Fruit fly (Drosophila melanogaster) whole organism, embryonic: ENCODE data around the gene ich.
A peak's percentile ranks its signal among the peaks of the same experiment; 100 is the strongest.

Experiments used
- Ada2b ChIP-seq: fragments of 200-800 bp; sonication (Bioruptor generic); IDR thresholded peaks from 2 replicates; pipeline ENCODE4 v1.3.6; 2022; ENCODE audit warnings: missing biosample characterization, missing genetic modification characterization
- Adf1 ChIP-seq: fragments of 200-800 bp; sonication (Bioruptor generic); IDR thresholded peaks from 2 replicates; pipeline ENCODE4 v1.3.6; 2022; ENCODE audit warnings: missing biosample characterization, missing genetic modification characterization
- Blimp-1 ChIP-seq: fragments of 200-800 bp; sonication (Bioruptor generic); optimal IDR thresholded peaks from 3 replicates; lab custom pipeline; 2018; ENCODE audit warnings: missing biosample characterization, missing genetic modification characterization, mild to moderate bottlenecking, moderate library complexity, missing genetic modification reagents
- CG10274 ChIP-seq: fragments of 200-800 bp; sonication (Bioruptor generic); optimal IDR thresholded peaks from 3 replicates; lab custom pipeline; 2017; ENCODE audit warnings: missing biosample characterization, mild to moderate bottlenecking, missing genetic modification characterization
- CG11247 ChIP-seq: fragments of 200-800 bp; sonication (Bioruptor generic); IDR thresholded peaks from 2 replicates; pipeline ENCODE4 v1.3.6; 2022; ENCODE audit warnings: missing biosample characterization, missing genetic modification characterization
- CG11695 ChIP-seq: fragments of 200-800 bp; sonication (Bioruptor generic); IDR thresholded peaks from 3 replicates; pipeline ENCODE4 v1.3.6; 2022; ENCODE audit warnings: missing biosample characterization, missing genetic modification characterization
- CG12071 ChIP-seq: fragments of 200-800 bp; sonication (Bioruptor generic); optimal IDR thresholded peaks from 3 replicates; lab custom pipeline; 2018; ENCODE audit warnings: missing biosample characterization, mild to moderate bottlenecking, missing genetic modification characterization
- CG13894 ChIP-seq: fragments of 200-800 bp; sonication (Bioruptor generic); optimal IDR thresholded peaks from 3 replicates; lab custom pipeline; 2018; ENCODE audit warnings: missing biosample characterization, mild to moderate bottlenecking, missing genetic modification characterization, moderate library complexity
- CG14050 ChIP-seq: fragments of 200-800 bp; sonication (Bioruptor generic); IDR thresholded peaks from 3 replicates; pipeline ENCODE4 v1.3.6; 2022; ENCODE audit warnings: missing biosample characterization, missing genetic modification characterization
- CG15479 ChIP-seq: fragments of 200-800 bp; sonication (Bioruptor generic); optimal IDR thresholded peaks from 3 replicates; lab custom pipeline; 2019; ENCODE audit warnings: missing biosample characterization, mild to moderate bottlenecking, missing genetic modification characterization, moderate library complexity
- CG1832 ChIP-seq: fragments of 200-800 bp; sonication (Bioruptor generic); optimal IDR thresholded peaks from 2 replicates; lab custom pipeline; 2017; ENCODE audit warnings: missing biosample characterization, mild to moderate bottlenecking, missing genetic modification characterization, inconsistent platforms
- CG2712 ChIP-seq: fragments of 200-800 bp; optimal IDR thresholded peaks from 3 replicates; lab custom pipeline; 2019; ENCODE audit warnings: missing biosample characterization, mild to moderate bottlenecking, missing genetic modification characterization, moderate library complexity
- CG31388 ChIP-seq: fragments of 200-800 bp; sonication (Bioruptor generic); optimal IDR thresholded peaks from 2 replicates; lab custom pipeline; 2016; ENCODE audit warnings: missing biosample characterization, missing genetic modification characterization
- CG4360 ChIP-seq: fragments of 200-800 bp; sonication (Bioruptor generic); IDR thresholded peaks from 2 replicates; pipeline ENCODE4 v1.3.6; 2022; ENCODE audit warnings: missing biosample characterization, missing genetic modification characterization
- Drgx ChIP-seq: fragments of 200-800 bp; sonication (Bioruptor generic); IDR thresholded peaks from 2 replicates; pipeline ENCODE4 v1.3.6; 2022; ENCODE audit warnings: missing biosample characterization, missing genetic modification characterization
- Eip74EF ChIP-seq, 2 experiments: fragments of 200-800 bp in 1 of 2; fragments of >200 bp in 1 of 2; sonication (Bioruptor generic) in 1 of 2; optimal IDR thresholded peaks; 2 replicates each; lab custom pipeline; 2017 to 2019; ENCODE audit warnings: missing biosample characterization in 2 of 2, missing genetic modification characterization in 2 of 2, mild to moderate bottlenecking in 1 of 2, moderate library complexity in 1 of 2
- Fer2 ChIP-seq: fragments of 200-800 bp; sonication (Bioruptor generic); optimal IDR thresholded peaks from 2 replicates; lab custom pipeline; 2018; ENCODE audit warnings: missing biosample characterization, mild to moderate bottlenecking, missing genetic modification characterization, moderate library complexity
- H15 ChIP-seq: fragments of 200-800 bp; sonication (Bioruptor generic); IDR thresholded peaks from 3 replicates; pipeline ENCODE4 v1.3.6; 2022; ENCODE audit warnings: missing biosample characterization, missing genetic modification characterization
- MESR4 ChIP-seq: fragments of 200-800 bp; sonication (Bioruptor generic); optimal IDR thresholded peaks from 2 replicates; lab custom pipeline; 2018; ENCODE audit warnings: missing biosample characterization, mild to moderate bottlenecking, missing genetic modification characterization, moderate library complexity
- Mad ChIP-seq: fragments of 200-800 bp; sonication (Bioruptor generic); optimal IDR thresholded peaks from 2 replicates; lab custom pipeline; 2016; ENCODE audit warnings: missing biosample characterization, missing genetic modification characterization
- Sox102F ChIP-seq: fragments of 200-800 bp; sonication (Bioruptor generic); optimal IDR thresholded peaks from 2 replicates; lab custom pipeline; 2018; ENCODE audit warnings: missing biosample characterization, mild to moderate bottlenecking, missing genetic modification characterization, moderate library complexity
- Sry-δ ChIP-seq: fragments of 200-800 bp; sonication (Bioruptor generic); optimal IDR thresholded peaks from 2 replicates; lab custom pipeline; 2016; ENCODE audit warnings: missing biosample characterization, missing genetic modification characterization
- Xbp1 ChIP-seq: fragments of 200-800 bp; sonication (Bioruptor generic); optimal IDR thresholded peaks from 3 replicates; lab custom pipeline; 2016; ENCODE audit warnings: missing biosample characterization, mild to moderate bottlenecking, missing genetic modification characterization
- ap ChIP-seq: fragments of 200-800 bp; sonication (Bioruptor generic); IDR thresholded peaks from 2 replicates; pipeline ENCODE4 v1.3.6; 2022; ENCODE audit warnings: missing biosample characterization, missing genetic modification characterization
- crol ChIP-seq: fragments of 200-800 bp; sonication (Bioruptor generic); IDR thresholded peaks from 2 replicates; pipeline ENCODE4 v1.3.6; 2022; ENCODE audit warnings: missing biosample characterization, missing genetic modification characterization
- disco-r ChIP-seq: fragments of 200-800 bp; sonication (Bioruptor generic); optimal IDR thresholded peaks from 2 replicates; lab custom pipeline; 2016; ENCODE audit warnings: missing biosample characterization, missing genetic modification characterization
- gem ChIP-seq: fragments of 200-800 bp; sonication (Bioruptor generic); optimal IDR thresholded peaks from 2 replicates; lab custom pipeline; 2019; ENCODE audit warnings: missing biosample characterization, mild to moderate bottlenecking, missing genetic modification characterization, moderate library complexity
- klu ChIP-seq: fragments of 200-800 bp; sonication (Bioruptor generic); IDR thresholded peaks from 2 replicates; pipeline ENCODE4 v1.3.6; 2022; ENCODE audit warnings: missing biosample characterization, missing genetic modification characterization
- kni ChIP-seq: fragments of 200-800 bp; sonication (Bioruptor generic); optimal IDR thresholded peaks from 3 replicates; lab custom pipeline; 2017; ENCODE audit warnings: mild to moderate bottlenecking, missing biosample characterization, missing genetic modification reagents, missing genetic modification characterization
- nom ChIP-seq: fragments of 200-800 bp; sonication (Bioruptor generic); optimal IDR thresholded peaks from 2 replicates; lab custom pipeline; 2017; ENCODE audit warnings: missing biosample characterization, missing genetic modification characterization, mild to moderate bottlenecking, moderate library complexity, missing genetic modification reagents
- ro ChIP-seq: fragments of 200-800 bp; sonication (Bioruptor generic); IDR thresholded peaks from 2 replicates; pipeline ENCODE4 v1.3.6; 2022; ENCODE audit warnings: missing biosample characterization, missing genetic modification characterization
- slbo ChIP-seq: fragments of 200-800 bp; sonication (Bioruptor generic); IDR thresholded peaks from 2 replicates; pipeline ENCODE4 v1.3.6; 2022; ENCODE audit warnings: missing biosample characterization, missing genetic modification characterization
- ttk ChIP-seq: fragments of 200-800 bp; sonication (Bioruptor generic); IDR thresholded peaks from 2 replicates; pipeline ENCODE4 v2.1.2; 2022; ENCODE audit warnings: missing biosample characterization, missing genetic modification characterization

Gene ich

dm6 chr3R:8976073-8976593 is 13.3 kb upstream of the ich start (continued):
- peak; percentile 32 for TF ChIP-seq CG15479 (GFP tag; lab: Kevin White, UChicago)

dm6 chr3R:8971794-8972193 is 9.0 kb upstream of the ich start:
- TF ChIP-seq Drgx (GFP tag; lab: Robert Waterston, UW), result peak; percentile 38; the same call in 1 of the 2 replicates
- TF ChIP-seq H15 (GFP tag; lab: Robert Waterston, UW), result 0 out of 3 replicates have a peak, but pooled peaks have one; percentile 48
- TF ChIP-seq ro (GFP tag; lab: Robert Waterston, UW), result no peak
- 0 out of 2 replicates have a peak, but pooled peaks have one; percentile 28 for TF ChIP-seq CG11247
- no peak for TF ChIP-seq crol (GFP tag; lab: Robert Waterston, UW)
- no peak for TF ChIP-seq CG14050 (GFP tag; lab: Robert Waterston, UW)
- no peak for TF ChIP-seq MESR4 (GFP tag; lab: Kevin White, UChicago)
- peak; percentile 24 for TF ChIP-seq CG1832 (GFP tag; lab: Kevin White, UChicago)
- TF ChIP-seq nom (GFP tag; lab: Kevin White, UChicago), result peak; percentile 45
- TF ChIP-seq Eip74EF (GFP tag; optimal IDR thresholded peaks at IDR 0.05; lab: Kevin White, UChicago), result no peak
- TF ChIP-seq ttk (GFP tag; lab: Robert Waterston, UW), result 0 out of 2 replicates have a peak, but pooled peaks have one; percentile 6
- no peak for TF ChIP-seq Fer2
- TF ChIP-seq Sry-δ, result no peak

dm6 chr3R:8970707-8971106 is 7.9 kb upstream of the ich start:
- TF ChIP-seq CG13894 (tag; lab: Kevin White, UChicago) (no peak), Ada2b (GFP tag; lab: Robert Waterston, UW) (no peak), Blimp-1 (GFP tag; lab: Kevin White, UChicago) (peak; percentile 96), ap (GFP tag; lab: Robert Waterston, UW) (no peak), CG11695 (GFP tag; lab: Robert Waterston, UW) (no peak), slbo (GFP tag; lab: Robert Waterston, UW) (no peak), Adf1 (no peak), Mad (GFP tag; lab: Kevin White, UChicago) (no peak), klu (no peak), CG4360 (GFP tag; lab: Robert Waterston, UW) (0 out of 2 replicates have a peak, but pooled peaks have one; percentile 39), Xbp1 (GFP tag; lab: Kevin White, UChicago) (no peak), CG10274 (GFP tag; lab: Kevin White, UChicago) (no peak), CG12071 (GFP tag; lab: Kevin White, UChicago) (no peak), kni (GFP tag; lab: Kevin White, UChicago) (peak; percentile 16), disco-r (GFP tag; lab: Kevin White, UChicago) (no peak)

- TF ChIP-seq gem (tag; lab: Kevin White, UChicago) (peak; percentile 21), kni (GFP tag; lab: Kevin White, UChicago) (peak; percentile 8), CG31388 (no peak), Sox102F (peak; percentile 24), CG2712 (tag; lab: Kevin White, UChicago) (peak; percentile 20)
Observed at dm6 chr3R:8969926-8970306, 7.1 kb upstream of the ich start.
